Worm (Caenorhabditis elegans): Measurements from ENCODE around the gene nuo-4.

The nuo-4 gene

DNA sequence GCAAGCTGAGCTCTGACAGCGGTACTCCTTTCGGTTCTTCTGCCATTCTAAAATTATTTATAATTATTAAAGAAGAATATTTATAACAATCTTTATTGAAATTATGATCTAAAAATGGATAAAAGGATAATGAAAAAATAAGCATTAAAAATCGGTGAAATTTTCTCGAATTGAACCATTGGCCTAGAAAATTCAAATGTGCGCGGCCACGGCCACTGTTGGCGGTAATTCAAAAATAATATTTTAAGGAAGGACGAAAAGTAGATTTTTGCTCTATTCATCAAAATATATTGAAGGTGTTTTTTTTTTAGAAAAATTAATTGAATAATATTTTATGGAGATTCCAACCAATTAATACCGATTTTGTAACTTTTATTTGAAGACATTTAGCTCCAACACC is 40.2 kb upstream of the nuo-4 start, which contains the start of gene pfd-5 (continued):
- TF ChIP-seq aly-2 (tag; optimal IDR thresholded peaks at IDR 0.05), result no peak
- peak; percentile 77 for TF ChIP-seq nhr-19 (GFP tag; conservative IDR thresholded peaks at IDR 0.05)
- TF ChIP-seq efl-3 (GFP tag; optimal IDR thresholded peaks at IDR 0.05), result no peak
- no peak for TF ChIP-seq elt-3 (tag; optimal IDR thresholded peaks at IDR 0.05)
- TF ChIP-seq F16B12.6 (tag; optimal IDR thresholded peaks at IDR 0.05), result peak; percentile 10
- TF ChIP-seq unc-86 (tag; optimal IDR thresholded peaks at IDR 0.05), result peak; percentile 51
- no peak for TF ChIP-seq unc-30 (tag; optimal IDR thresholded peaks at IDR 0.05)
- TF ChIP-seq nhr-20 (tag; optimal IDR thresholded peaks at IDR 0.05), result peak; percentile 67
- TF ChIP-seq irx-1 (tag; optimal IDR thresholded peaks at IDR 0.05), result peak; percentile 84
- TF ChIP-seq snpc-4 (tag; optimal IDR thresholded peaks at IDR 0.05), result peak; percentile 36
- peak; percentile 22 for TF ChIP-seq fkh-8 (tag; optimal IDR thresholded peaks at IDR 0.05)
- TF ChIP-seq unc-130 (tag; optimal IDR thresholded peaks at IDR 0.05), result peak; percentile 12
- TF ChIP-seq tbx-2 (tag; optimal IDR thresholded peaks at IDR 0.05), result peak; percentile 81
- no peak for TF ChIP-seq ama-1 (optimal IDR thresholded peaks at IDR 0.05)
- TF ChIP-seq nhr-76 (tag; optimal IDR thresholded peaks at IDR 0.05), result no peak
- peak; percentile 47 for TF ChIP-seq C04F5.9 (tag; optimal IDR thresholded peaks at IDR 0.05)
- TF ChIP-seq lir-3 (tag; optimal IDR thresholded peaks at IDR 0.05; ENCODE audit: poor library complexity), result peak; percentile 94
- no peak for TF ChIP-seq hlh-4 (tag; optimal IDR thresholded peaks at IDR 0.05)
- no peak for TF ChIP-seq tlp-1 (tag; optimal IDR thresholded peaks at IDR 0.05)
- TF ChIP-seq isw-1 (GFP tag; IDR thresholded peaks at IDR 0.05), result peak; percentile 67
- TF ChIP-seq egl-27 (tag; optimal IDR thresholded peaks at IDR 0.05), result no peak
- TF ChIP-seq ceh-8 (GFP tag; optimal IDR thresholded peaks at IDR 0.05), result no peak
- TF ChIP-seq elt-2 (tag; optimal IDR thresholded peaks at IDR 0.05), result peak; percentile 43
- TF ChIP-seq dsc-1 (tag; optimal IDR thresholded peaks at IDR 0.05), result peak; percentile 77
- TF ChIP-seq pqm-1 (tag; optimal IDR thresholded peaks at IDR 0.05), result no peak
- TF ChIP-seq fos-1 (tag; optimal IDR thresholded peaks at IDR 0.05), result peak; percentile 17
- no peak for TF ChIP-seq ces-1 (GFP tag; optimal IDR thresholded peaks at IDR 0.05)
- TF ChIP-seq hlh-17 (GFP tag; optimal IDR thresholded peaks at IDR 0.05; ENCODE audit: borderline replicate concordance), result no peak
- TF ChIP-seq ceh-90 (tag; optimal IDR thresholded peaks at IDR 0.05), result peak; percentile 93
- TF ChIP-seq skn-1 (tag; optimal IDR thresholded peaks at IDR 0.05), result peak; percentile 51
- TF ChIP-seq pag-3 (tag; optimal IDR thresholded peaks at IDR 0.05; ENCODE audit: borderline replicate concordance, insufficient read depth), result peak; percentile 4
- peak; percentile 74 for TF ChIP-seq snu-23 (GFP tag; optimal IDR thresholded peaks at IDR 0.05)
- TF ChIP-seq nhr-90 (tag; optimal IDR thresholded peaks at IDR 0.05; ENCODE audit: poor library complexity), result peak; percentile 84
- TF ChIP-seq nhr-28 (tag; optimal IDR thresholded peaks at IDR 0.05), result no peak
- peak; percentile 82 to 84 for TF ChIP-seq lsy-2 (tag; optimal IDR thresholded peaks at IDR 0.05)
- no peak for TF ChIP-seq C34B4.2 (tag; optimal IDR thresholded peaks at IDR 0.05)
- TF ChIP-seq sup-37 (GFP tag; optimal IDR thresholded peaks at IDR 0.05), result no peak
- TF ChIP-seq lin-35 (GFP tag; optimal IDR thresholded peaks at IDR 0.05), result peak; percentile 96 to 97
- peak in 1 of 2 experiments; percentile 36 for TF ChIP-seq mdl-1 (tag; optimal IDR thresholded peaks at IDR 0.05)
- TF ChIP-seq zag-1 (tag; optimal IDR thresholded peaks at IDR 0.05), result no peak
- no peak for TF ChIP-seq nhr-12 (tag; optimal IDR thresholded peaks at IDR 0.05)
- peak; percentile 81 for TF ChIP-seq egl-13 (tag; optimal IDR thresholded peaks at IDR 0.05)
- peak; percentile 91 for TF ChIP-seq nhr-85 (tag)
- TF ChIP-seq unc-98 (GFP tag; IDR thresholded peaks at IDR 0.05), result peak; percentile 64
- TF ChIP-seq lin-13 (GFP tag; optimal IDR thresholded peaks at IDR 0.05), result peak; percentile 49
- TF ChIP-seq pax-3 (tag; optimal IDR thresholded peaks at IDR 0.05), result peak; percentile 81
- no peak for TF ChIP-seq sptf-1 (tag; optimal IDR thresholded peaks at IDR 0.05)
- TF ChIP-seq ceh-88 (GFP tag; IDR thresholded peaks at IDR 0.05), result peak; percentile 34; the same call in 1 of the 2 replicates
- no peak for TF ChIP-seq unc-62 (GFP tag; optimal IDR thresholded peaks at IDR 0.05)
- TF ChIP-seq ztf-4 (tag; optimal IDR thresholded peaks at IDR 0.05), result no peak
- peak; percentile 37 for TF ChIP-seq C16A3.4 (tag; optimal IDR thresholded peaks at IDR 0.05)
- TF ChIP-seq blmp-1 (tag; optimal IDR thresholded peaks at IDR 0.05), result peak; percentile 49
- TF ChIP-seq nhr-77 (tag; optimal IDR thresholded peaks at IDR 0.05), result no peak
- no peak for TF ChIP-seq nhr-84 (tag; optimal IDR thresholded peaks at IDR 0.05)

Measured in whole organism, L1 larva.